Fruit fly (Drosophila melanogaster) whole organism, adult: ENCODE measurements around the gene Upf2.

Experiments used
- CG1620 ChIP-seq: fragments of 200-800 bp; sonication (Bioruptor generic); optimal IDR thresholded peaks from 2 replicates; lab custom pipeline; 2016; ENCODE audit warnings: missing biosample characterization, missing genetic modification characterization
- bab1 ChIP-seq: fragments of 200-800 bp; sonication (Bioruptor generic); optimal IDR thresholded peaks from 3 replicates; lab custom pipeline; 2019; ENCODE audit warnings: missing biosample characterization, mild to moderate bottlenecking, missing genetic modification characterization, moderate library complexity

- no peak for TF ChIP-seq bab1 (GFP tag; lab: Kevin White, UChicago)
- TF ChIP-seq CG1620 (GFP tag; lab: Kevin White, UChicago) = no peak
Measured at dm6 chrX:8115717-8116311, 40.5 kb upstream of the Upf2 start, which contains the start of gene Gclc.
